Worm (Caenorhabditis elegans): ENCODE data around the gene rcq-5.
A peak's percentile ranks its signal among the peaks of the same experiment; 100 is the strongest.

- no peak for TF ChIP-seq hnd-1 (tag; optimal IDR thresholded peaks at IDR 0.05)
- TF ChIP-seq B0310.2 (tag; optimal IDR thresholded peaks at IDR 0.05) = no peak
- peak; percentile 14 for TF ChIP-seq ceh-36 (tag; optimal IDR thresholded peaks at IDR 0.05)
- TF ChIP-seq ceh-13 (GFP tag; optimal IDR thresholded peaks at IDR 0.05) = no peak
- no peak for TF ChIP-seq aly-1 (tag; optimal IDR thresholded peaks at IDR 0.05)
- no peak for TF ChIP-seq ama-1 (optimal IDR thresholded peaks at IDR 0.05)
- TF ChIP-seq flt-1 (GFP tag; IDR thresholded peaks at IDR 0.05) = no peak
- TF ChIP-seq F13C5.2 (tag; optimal IDR thresholded peaks at IDR 0.05) = peak; percentile 85
- TF ChIP-seq pes-1 (GFP tag; IDR thresholded peaks at IDR 0.05) = 0 out of 2 replicates have a peak, but pooled peaks have one; percentile 41
Observed at ce11 chrIII:4004064-4004580, 53.7 kb downstream of the rcq-5 start, which contains the start of gene tif-1A.

All from whole organism, early embryonic.